Fruit fly (Drosophila melanogaster) Kc167 (cell line): Measurements from ENCODE around the gene Pex3.

Experiments used
- Myc ChIP-seq: fragments of >200 bp; optimal IDR thresholded peaks from 2 replicates; lab custom pipeline; 2017; ENCODE audit warnings: missing external identifiers
- Sin3A ChIP-seq: fragments of >200 bp; optimal IDR thresholded peaks from 2 replicates; lab custom pipeline; 2018; ENCODE audit warnings: missing external identifiers
- h ChIP-seq: fragments of >200 bp; optimal IDR thresholded peaks from 3 replicates; lab custom pipeline; 2018; ENCODE audit warnings: missing external identifiers
- insv ChIP-seq: fragments of >200 bp; optimal IDR thresholded peaks from 3 replicates; lab custom pipeline; 2018; ENCODE audit warnings: missing external identifiers
- psq ChIP-seq: fragments of >200 bp; optimal IDR thresholded peaks from 2 replicates; lab custom pipeline; 2017; ENCODE audit warnings: missing external identifiers
- ttk ChIP-seq: sonication (Bioruptor generic); optimal IDR thresholded peaks from 2 replicates; lab custom pipeline; 2017; ENCODE audit warnings: missing external identifiers

Pex3 gene

dm6 chr3L:15103988-15104848 lies 39.9 kb upstream of the Pex3 start:
- TF ChIP-seq psq (lab: Kevin White, UChicago) (no peak), Sin3A (lab: Kevin White, UChicago) (no peak), h (lab: Kevin White, UChicago) (no peak), Myc (no peak), ttk (lab: Kevin White, UChicago) (no peak), insv (lab: Kevin White, UChicago) (no peak)

- TF ChIP-seq Sin3A (lab: Kevin White, UChicago) (no peak), h (lab: Kevin White, UChicago) (no peak), ttk (lab: Kevin White, UChicago) (no peak), psq (lab: Kevin White, UChicago) (no peak), Myc (no peak), insv (lab: Kevin White, UChicago) (no peak)
These were observed 39.2 kb upstream of the Pex3 start for dm6 chr3L:15104849-15105555.

dm6 chr3L:15105566-15106207 lies 38.5 kb upstream of the Pex3 start, which contains the start of gene CG45071:
Gene CG45071, plus strand, starts transcription at chr3L:15105882.
- no peak for TF ChIP-seq ttk (lab: Kevin White, UChicago)
- no peak for TF ChIP-seq Myc
- TF ChIP-seq psq (lab: Kevin White, UChicago) = no peak
- TF ChIP-seq insv (lab: Kevin White, UChicago) = no peak
- no peak for TF ChIP-seq Sin3A (lab: Kevin White, UChicago)
- no peak for TF ChIP-seq h (lab: Kevin White, UChicago)

- TF ChIP-seq Myc = no peak
- no peak for TF ChIP-seq Sin3A (lab: Kevin White, UChicago)
- no peak for TF ChIP-seq insv (lab: Kevin White, UChicago)
- no peak for TF ChIP-seq ttk (lab: Kevin White, UChicago)
- no peak for TF ChIP-seq h (lab: Kevin White, UChicago)
- no peak for TF ChIP-seq psq (lab: Kevin White, UChicago)
These were observed 36.9 kb upstream of the Pex3 start for dm6 chr3L:15107158-15107775.

dm6 chr3L:15107776-15108379 lies 36.3 kb upstream of the Pex3 start:
- no peak for TF ChIP-seq insv (lab: Kevin White, UChicago)
- TF ChIP-seq ttk (lab: Kevin White, UChicago) = no peak
- no peak for TF ChIP-seq Sin3A (lab: Kevin White, UChicago)
- no peak for TF ChIP-seq psq (lab: Kevin White, UChicago)
- TF ChIP-seq Myc = no peak
- TF ChIP-seq h (lab: Kevin White, UChicago) = no peak

- TF ChIP-seq h (lab: Kevin White, UChicago) (no peak), Sin3A (lab: Kevin White, UChicago) (no peak), psq (lab: Kevin White, UChicago) (no peak), Myc (no peak), ttk (lab: Kevin White, UChicago) (no peak), insv (lab: Kevin White, UChicago) (no peak)
These were observed 35.6 kb upstream of the Pex3 start for dm6 chr3L:15108524-15108923.

dm6 chr3L:15108948-15109347 lies 35.2 kb upstream of the Pex3 start:
- TF ChIP-seq Sin3A (lab: Kevin White, UChicago) (no peak), ttk (lab: Kevin White, UChicago) (no peak), insv (lab: Kevin White, UChicago) (no peak), psq (lab: Kevin White, UChicago) (no peak), Myc (no peak), h (lab: Kevin White, UChicago) (no peak)

dm6 chr3L:15113257-15113656 lies 30.9 kb upstream of the Pex3 start, which contains the start of gene CG13458:
Gene CG13458, plus strand, starts transcription at chr3L:15113557.
- TF ChIP-seq Myc (no peak), psq (lab: Kevin White, UChicago) (no peak), ttk (lab: Kevin White, UChicago) (no peak), h (lab: Kevin White, UChicago) (no peak), insv (lab: Kevin White, UChicago) (no peak)

dm6 chr3L:15116536-15116935 lies 27.6 kb upstream of the Pex3 start, which contains the start of gene Cep135:
Gene Cep135, plus strand, starts transcription at chr3L:15116737.
- no peak for TF ChIP-seq ttk (lab: Kevin White, UChicago)
- no peak for TF ChIP-seq psq (lab: Kevin White, UChicago)
- no peak for TF ChIP-seq h (lab: Kevin White, UChicago)
- no peak for TF ChIP-seq insv (lab: Kevin White, UChicago)
- no peak for TF ChIP-seq Myc
- no peak for TF ChIP-seq Sin3A (lab: Kevin White, UChicago)

- TF ChIP-seq h (lab: Kevin White, UChicago) (no peak), Sin3A (lab: Kevin White, UChicago) (no peak), insv (lab: Kevin White, UChicago) (no peak), Myc (no peak), ttk (lab: Kevin White, UChicago) (no peak), psq (lab: Kevin White, UChicago) (no peak)
These were observed 22.9 kb upstream of the Pex3 start, which contains the start of gene CG32847 for dm6 chr3L:15121272-15121671. Gene CG32847, plus strand, starts transcription at chr3L:15121572.
